Worm (Caenorhabditis elegans) whole organism, young adult: ENCODE results near the gene flp-23.

Experiments
- C06A6.2 ChIP-seq: fragments of 200-800 bp; sonication (Bioruptor generic); conservative IDR thresholded peaks from 2 replicates; pipeline ENCODE4 v1.3.6; 2022; ENCODE audit warnings: missing genetic modification characterization, missing compliant biosample characterization
- F49E8.2 ChIP-seq: sonication (generic microtip); optimal IDR thresholded peaks from 3 replicates; lab custom pipeline; 2017; ENCODE audit warnings: missing genetic modification characterization, mild to moderate bottlenecking, missing compliant biosample characterization, antibody characterized with exemption, moderate library complexity; ENCODE audit not compliant: insufficient read depth
- ama-1 ChIP-seq, 3 experiments: fragments of 150-350 bp in 1 of 3; sonication (generic microtip) in 2 of 3; optimal IDR thresholded peaks; 2 replicates each; lab custom pipeline; 2014 to 2018; ENCODE audit warnings: missing biosample characterization in 2 of 3, missing genetic modification characterization in 2 of 3, missing genetic modification reagents in 2 of 3
- attf-6 ChIP-seq: fragments of 200-800 bp; sonication (Bioruptor generic); IDR thresholded peaks from 2 replicates; pipeline ENCODE4 v1.3.6; 2022; ENCODE audit warnings: missing genetic modification reagents, missing genetic modification characterization, missing compliant biosample characterization
- ceh-27 ChIP-seq: fragments of 200-800 bp; sonication (Bioruptor generic); optimal IDR thresholded peaks from 2 replicates; lab custom pipeline; 2018; ENCODE audit warnings: mild to moderate bottlenecking, missing genetic modification characterization, moderate library complexity, missing compliant biosample characterization
- ceh-91 ChIP-seq: fragments of 200-800 bp; sonication (Bioruptor generic); IDR thresholded peaks from 2 replicates; pipeline ENCODE4 v1.3.6; 2022; ENCODE audit warnings: missing genetic modification reagents, missing genetic modification characterization, missing compliant biosample characterization
- dpl-1 ChIP-seq: fragments of 150-350 bp; optimal IDR thresholded peaks from 2 replicates; lab custom pipeline; 2014; ENCODE audit warnings: missing biosample characterization, missing genetic modification reagents, missing genetic modification characterization
- efl-1 ChIP-seq: fragments of 150-350 bp; optimal IDR thresholded peaks from 2 replicates; lab custom pipeline; 2014; ENCODE audit warnings: missing biosample characterization, missing genetic modification reagents, missing genetic modification characterization
- lag-1 ChIP-seq: fragments of 200-800 bp; sonication (Bioruptor generic); IDR thresholded peaks from 2 replicates; pipeline ENCODE4 v1.3.6; 2022; ENCODE audit warnings: missing genetic modification reagents, missing genetic modification characterization, missing compliant biosample characterization
- pha-4 ChIP-seq: fragments of 150-350 bp; sonication (generic microtip); optimal IDR thresholded peaks from 2 replicates; lab custom pipeline; 2014; ENCODE audit warnings: missing biosample characterization, missing genetic modification reagents, missing genetic modification characterization
- rcor-1 ChIP-seq: fragments of 200-800 bp; sonication (Bioruptor generic); IDR thresholded peaks from 2 replicates; pipeline ENCODE4 v1.3.6; 2022; ENCODE audit warnings: missing genetic modification reagents, missing genetic modification characterization, missing compliant biosample characterization
- rec-8 ChIP-seq, 2 experiments: sonication (generic microtip); optimal IDR thresholded peaks; 2 replicates each; lab custom pipeline; 2016; ENCODE audit warnings: mild to moderate bottlenecking in 2 of 2, missing genetic modification characterization in 2 of 2, missing genetic modification reagents in 2 of 2, missing genotype in 2 of 2, missing biosample characterization in 1 of 2, missing compliant biosample characterization in 1 of 2, moderate library complexity in 1 of 2
- unc-62 ChIP-seq: fragments of 150-350 bp; optimal IDR thresholded peaks from 2 replicates; lab custom pipeline; 2014; ENCODE audit warnings: missing biosample characterization, missing genetic modification reagents, missing genetic modification characterization
- ztf-18 ChIP-seq: sonication (generic microtip); optimal IDR thresholded peaks from 2 replicates; lab custom pipeline; 2016; ENCODE audit warnings: missing genotype, mild to moderate bottlenecking, missing genetic modification characterization, missing compliant biosample characterization

ce11 chrIII:8656055-8656454, 5.5 kb downstream of the flp-23 start:
- no peak for TF ChIP-seq ztf-18 (tag; lab: Kevin White, UChicago)
- TF ChIP-seq C06A6.2 (GFP tag; lab: Robert Waterston, UW): no peak
- TF ChIP-seq F49E8.2 (tag; lab: Kevin White, UChicago): no peak
- TF ChIP-seq rec-8 (tag; optimal IDR thresholded peaks at IDR 0.05; lab: Kevin White, UChicago): no peak
- TF ChIP-seq dpl-1: no peak
- TF ChIP-seq unc-62: no peak
- no peak for TF ChIP-seq ama-1 (optimal IDR thresholded peaks at IDR 0.05; lab: Kevin White, UChicago)
- no peak for TF ChIP-seq ama-1 (GFP tag; optimal IDR thresholded peaks at IDR 0.05; lab: Kevin White, UChicago)
- TF ChIP-seq ceh-91: no peak
- no peak for TF ChIP-seq ceh-27 (GFP tag; lab: Kevin White, UChicago)
- TF ChIP-seq attf-6 (GFP tag; lab: Robert Waterston, UW): no peak
- no peak for TF ChIP-seq lag-1 (GFP tag; lab: Robert Waterston, UW)
- no peak for TF ChIP-seq rcor-1
- TF ChIP-seq efl-1 (GFP tag; lab: Kevin White, UChicago): no peak
- TF ChIP-seq pha-4: no peak
